Fruit fly (Drosophila melanogaster) Kc167 (cell line): ENCODE results near the gene CG7276.

Source experiments
- Myc ChIP-seq: fragments of >200 bp; optimal IDR thresholded peaks from 2 replicates; lab custom pipeline; 2017; ENCODE audit warnings: missing external identifiers
- Sin3A ChIP-seq: fragments of >200 bp; optimal IDR thresholded peaks from 2 replicates; lab custom pipeline; 2018; ENCODE audit warnings: missing external identifiers
- h ChIP-seq: fragments of >200 bp; optimal IDR thresholded peaks from 3 replicates; lab custom pipeline; 2018; ENCODE audit warnings: missing external identifiers
- insv ChIP-seq: fragments of >200 bp; optimal IDR thresholded peaks from 3 replicates; lab custom pipeline; 2018; ENCODE audit warnings: missing external identifiers
- psq ChIP-seq: fragments of >200 bp; optimal IDR thresholded peaks from 2 replicates; lab custom pipeline; 2017; ENCODE audit warnings: missing external identifiers
- ttk ChIP-seq: sonication (Bioruptor generic); optimal IDR thresholded peaks from 2 replicates; lab custom pipeline; 2017; ENCODE audit warnings: missing external identifiers

- TF ChIP-seq insv (lab: Kevin White, UChicago) = no peak
- no peak for TF ChIP-seq Myc
- TF ChIP-seq h (lab: Kevin White, UChicago) = no peak
- no peak for TF ChIP-seq psq (lab: Kevin White, UChicago)
- TF ChIP-seq ttk (lab: Kevin White, UChicago) = no peak
- no peak for TF ChIP-seq Sin3A (lab: Kevin White, UChicago)
Observed at dm6 chr3L:15494599-15495271, 3.3 kb upstream of the CG7276 start.
